Worm (Caenorhabditis elegans): Measurements from ENCODE around the gene bath-2.
"Not testable (repeated sequence)": the region's sequence is repeated elsewhere in the genome, so short reads cannot be mapped to it uniquely, and the experiment has no call there.

ce11 chrII:1948393-1948792 lies 25.8 kb upstream of the bath-2 start, which contains the start of gene ZK250.2:
- not testable (repeated sequence) for TF ChIP-seq F13H6.1, ttx-3 (tag; optimal IDR thresholded peaks at IDR 0.05)
